Worm (Caenorhabditis elegans): ENCODE data around the gene F20G2.3.

- no peak for TF ChIP-seq fkh-10 (GFP tag; optimal IDR thresholded peaks at IDR 0.05)
- no peak for TF ChIP-seq ztf-4 (tag; optimal IDR thresholded peaks at IDR 0.05)
- no peak for TF ChIP-seq elt-2 (tag; optimal IDR thresholded peaks at IDR 0.05)
- TF ChIP-seq eor-1 (tag; optimal IDR thresholded peaks at IDR 0.05) = no peak
- TF ChIP-seq R02D3.7 (tag; optimal IDR thresholded peaks at IDR 0.05) = no peak
- no peak for TF ChIP-seq jun-1 (tag; optimal IDR thresholded peaks at IDR 0.05)
- TF ChIP-seq snpc-4 (tag; optimal IDR thresholded peaks at IDR 0.05) = no peak
- no peak for TF ChIP-seq nhr-28 (tag; optimal IDR thresholded peaks at IDR 0.05)
- no peak for TF ChIP-seq nhr-12 (tag; optimal IDR thresholded peaks at IDR 0.05)
These were observed 44.0 kb upstream of the F20G2.3 start for ce11 chrV:13812330-13812729.

Measured in whole organism, L3 larva.